Fruit fly (Drosophila melanogaster) whole organism, embryonic: ENCODE results near the gene CG1024.
A peak's percentile ranks its signal among the peaks of the same experiment; 100 is the strongest.

Experiments used
- Ada2b ChIP-seq: fragments of 200-800 bp; sonication (Bioruptor generic); IDR thresholded peaks from 2 replicates; pipeline ENCODE4 v1.3.6; 2022; ENCODE audit warnings: missing biosample characterization, missing genetic modification characterization
- Adf1 ChIP-seq: fragments of 200-800 bp; sonication (Bioruptor generic); IDR thresholded peaks from 2 replicates; pipeline ENCODE4 v1.3.6; 2022; ENCODE audit warnings: missing biosample characterization, missing genetic modification characterization
- Atf3 ChIP-seq: fragments of 200-800 bp; sonication (Bioruptor generic); optimal IDR thresholded peaks from 3 replicates; lab custom pipeline; 2016; ENCODE audit warnings: missing biosample characterization, missing genetic modification characterization
- CG10321 ChIP-seq: fragments of 200-800 bp; sonication (Bioruptor generic); IDR thresholded peaks from 2 replicates; pipeline ENCODE4 v1.3.6; 2022; ENCODE audit warnings: missing biosample characterization, missing genetic modification characterization
- CG12104 ChIP-seq: fragments of 200-800 bp; sonication (Bioruptor generic); optimal IDR thresholded peaks from 3 replicates; lab custom pipeline; 2016; ENCODE audit warnings: missing biosample characterization, missing genetic modification characterization
- CG1233 ChIP-seq: fragments of 200-800 bp; sonication (Bioruptor generic); optimal IDR thresholded peaks from 4 replicates; lab custom pipeline; 2018; ENCODE audit warnings: missing biosample characterization, mild to moderate bottlenecking, missing genetic modification characterization
- CG12659 ChIP-seq: fragments of 200-800 bp; sonication (Bioruptor generic); optimal IDR thresholded peaks from 3 replicates; lab custom pipeline; 2017; ENCODE audit warnings: mild to moderate bottlenecking, missing biosample characterization, missing genetic modification reagents, missing genetic modification characterization
- CG1529 ChIP-seq: fragments of 200-800 bp; sonication (Bioruptor generic); optimal IDR thresholded peaks from 3 replicates; lab custom pipeline; 2018; ENCODE audit warnings: missing biosample characterization, missing genetic modification characterization
- CG15601 ChIP-seq: fragments of 200-800 bp; sonication (Bioruptor generic); optimal IDR thresholded peaks from 3 replicates; lab custom pipeline; 2019; ENCODE audit warnings: missing biosample characterization, mild to moderate bottlenecking, missing genetic modification characterization, moderate library complexity
- CG16779 ChIP-seq: fragments of 200-800 bp; sonication (Bioruptor generic); IDR thresholded peaks from 2 replicates; pipeline ENCODE4 v1.3.6; 2022; ENCODE audit warnings: missing biosample characterization, missing genetic modification characterization
- CG16863 ChIP-seq: fragments of 200-800 bp; sonication (Bioruptor generic); optimal IDR thresholded peaks from 3 replicates; lab custom pipeline; 2016; ENCODE audit warnings: missing biosample characterization, missing genetic modification characterization
- CG17802 ChIP-seq: fragments of 200-800 bp; sonication (Bioruptor generic); optimal IDR thresholded peaks from 2 replicates; lab custom pipeline; 2018; ENCODE audit warnings: missing biosample characterization, mild to moderate bottlenecking, missing genetic modification characterization, moderate library complexity
- CG17912 ChIP-seq: fragments of 200-800 bp; sonication (Bioruptor generic); optimal IDR thresholded peaks from 2 replicates; lab custom pipeline; 2018; ENCODE audit warnings: missing biosample characterization, mild to moderate bottlenecking, missing genetic modification characterization
- CG34376 ChIP-seq: fragments of 200-800 bp; sonication (Bioruptor generic); optimal IDR thresholded peaks from 2 replicates; lab custom pipeline; 2018; ENCODE audit warnings: missing biosample characterization, mild to moderate bottlenecking, missing genetic modification characterization
- CG3995 ChIP-seq: fragments of 200-800 bp; sonication (Bioruptor generic); optimal IDR thresholded peaks from 3 replicates; lab custom pipeline; 2016; ENCODE audit warnings: missing biosample characterization, missing genetic modification characterization
- CG6689 ChIP-seq: fragments of 200-800 bp; sonication (Bioruptor generic); IDR thresholded peaks from 2 replicates; pipeline ENCODE4 v1.3.6; 2022; ENCODE audit warnings: missing biosample characterization, missing genetic modification characterization
- CG7963 ChIP-seq: fragments of 200-800 bp; sonication (Bioruptor generic); IDR thresholded peaks from 3 replicates; pipeline ENCODE4 v1.3.6; 2022; ENCODE audit warnings: missing biosample characterization, missing genetic modification characterization; ENCODE audit not compliant: partially characterized antibody
- CG8359 ChIP-seq: fragments of 200-800 bp; sonication (Bioruptor generic); optimal IDR thresholded peaks from 2 replicates; lab custom pipeline; 2017; ENCODE audit warnings: missing biosample characterization, mild to moderate bottlenecking, missing genetic modification characterization, borderline replicate concordance
- CG8478 ChIP-seq: fragments of >200 bp; optimal IDR thresholded peaks from 2 replicates; lab custom pipeline; 2018
- CG9437 ChIP-seq: fragments of 200-800 bp; sonication (Bioruptor generic); optimal IDR thresholded peaks from 2 replicates; lab custom pipeline; 2018; ENCODE audit warnings: missing biosample characterization, mild to moderate bottlenecking, missing genetic modification characterization
- CG9609 ChIP-seq: fragments of 200-800 bp; sonication (Bioruptor generic); optimal IDR thresholded peaks from 3 replicates; lab custom pipeline; 2016; ENCODE audit warnings: missing biosample characterization, missing genetic modification characterization
- Chrac-16 ChIP-seq: fragments of 200-800 bp; sonication (Bioruptor generic); optimal IDR thresholded peaks from 3 replicates; lab custom pipeline; 2016; ENCODE audit warnings: missing biosample characterization, missing genetic modification characterization
- CrebB ChIP-seq: fragments of 200-800 bp; sonication (Bioruptor generic); optimal IDR thresholded peaks from 3 replicates; lab custom pipeline; 2018; ENCODE audit warnings: missing biosample characterization, mild to moderate bottlenecking, missing genetic modification characterization
- Ets97D ChIP-seq: fragments of 200-800 bp; sonication (Bioruptor generic); optimal IDR thresholded peaks from 3 replicates; lab custom pipeline; 2016; ENCODE audit warnings: missing biosample characterization, missing genetic modification characterization
- Fer2 ChIP-seq: fragments of 200-800 bp; sonication (Bioruptor generic); optimal IDR thresholded peaks from 2 replicates; lab custom pipeline; 2018; ENCODE audit warnings: missing biosample characterization, mild to moderate bottlenecking, missing genetic modification characterization, moderate library complexity
- Gug ChIP-seq: fragments of 200-800 bp; sonication (Bioruptor generic); IDR thresholded peaks from 4 replicates; pipeline ENCODE4 v1.3.6; 2022; ENCODE audit warnings: missing biosample characterization, missing genetic modification characterization
- H15 ChIP-seq: fragments of 200-800 bp; sonication (Bioruptor generic); IDR thresholded peaks from 3 replicates; pipeline ENCODE4 v1.3.6; 2022; ENCODE audit warnings: missing biosample characterization, missing genetic modification characterization
- HmgD ChIP-seq: fragments of 200-800 bp; sonication (Bioruptor generic); optimal IDR thresholded peaks from 3 replicates; lab custom pipeline; 2016; ENCODE audit warnings: missing biosample characterization, missing genetic modification characterization
- HmgZ ChIP-seq: fragments of 200-800 bp; sonication (Bioruptor generic); optimal IDR thresholded peaks from 2 replicates; lab custom pipeline; 2018; ENCODE audit warnings: missing biosample characterization, mild to moderate bottlenecking, missing genetic modification characterization
- Hmr ChIP-seq: fragments of 200-800 bp; sonication (Bioruptor generic); optimal IDR thresholded peaks from 3 replicates; lab custom pipeline; 2017; ENCODE audit warnings: mild to moderate bottlenecking, missing biosample characterization, missing genetic modification reagents, missing genetic modification characterization
- Jarid2 ChIP-seq: fragments of 200-800 bp; sonication (Bioruptor generic); optimal IDR thresholded peaks from 3 replicates; lab custom pipeline; 2017; ENCODE audit warnings: mild to moderate bottlenecking, missing biosample characterization, missing genetic modification reagents, missing genetic modification characterization
- MBD-R2 ChIP-seq: fragments of 200-800 bp; sonication (Bioruptor generic); IDR thresholded peaks from 2 replicates; pipeline ENCODE4 v1.3.6; 2022; ENCODE audit warnings: missing biosample characterization, missing genetic modification characterization
- NK7.1 ChIP-seq: fragments of 200-800 bp; sonication (Bioruptor generic); optimal IDR thresholded peaks from 3 replicates; lab custom pipeline; 2016; ENCODE audit warnings: missing biosample characterization, missing genetic modification characterization
- Opbp ChIP-seq: fragments of 200-800 bp; sonication (Bioruptor generic); IDR thresholded peaks from 3 replicates; pipeline ENCODE4 v1.3.6; 2022; ENCODE audit warnings: missing biosample characterization, missing genetic modification characterization; ENCODE audit not compliant: partially characterized antibody
- ac ChIP-seq: fragments of 200-800 bp; sonication (Bioruptor generic); optimal IDR thresholded peaks from 3 replicates; lab custom pipeline; 2017; ENCODE audit warnings: missing biosample characterization, mild to moderate bottlenecking, missing genetic modification characterization
- ap ChIP-seq: fragments of 200-800 bp; sonication (Bioruptor generic); IDR thresholded peaks from 2 replicates; pipeline ENCODE4 v1.3.6; 2022; ENCODE audit warnings: missing biosample characterization, missing genetic modification characterization
- ash1 ChIP-seq: fragments of 200-800 bp; sonication (Bioruptor generic); optimal IDR thresholded peaks from 2 replicates; lab custom pipeline; 2018; ENCODE audit warnings: missing biosample characterization, mild to moderate bottlenecking, missing genetic modification characterization
- az2 ChIP-seq: fragments of 200-800 bp; sonication (Bioruptor generic); optimal IDR thresholded peaks from 3 replicates; lab custom pipeline; 2016; ENCODE audit warnings: missing biosample characterization, missing genetic modification characterization
- dm ChIP-seq: fragments of 200-800 bp; sonication (Bioruptor generic); optimal IDR thresholded peaks from 3 replicates; lab custom pipeline; 2016; ENCODE audit warnings: missing biosample characterization, missing genetic modification characterization
- gcm ChIP-seq: fragments of 200-800 bp; sonication (Bioruptor generic); optimal IDR thresholded peaks from 2 replicates; lab custom pipeline; 2019; ENCODE audit warnings: missing biosample characterization, mild to moderate bottlenecking, missing genetic modification characterization, moderate library complexity
- hb ChIP-seq: fragments of 200-800 bp; sonication (Bioruptor generic); IDR thresholded peaks from 3 replicates; pipeline ENCODE4 v1.3.6; 2022; ENCODE audit warnings: missing biosample characterization, missing genetic modification characterization; ENCODE audit not compliant: partially characterized antibody
- hkb ChIP-seq, 2 experiments: fragments of 200-800 bp in 1 of 2; fragments of >200 bp in 1 of 2; sonication (Bioruptor generic) in 1 of 2; IDR thresholded peaks in 1 of 2; optimal IDR thresholded peaks in 1 of 2; 2 replicates each; pipeline versions ENCODE4 v1.3.6 to Lab custom; 2017 to 2022; ENCODE audit warnings: missing biosample characterization in 1 of 2, missing genetic modification characterization in 1 of 2
- lbe ChIP-seq: fragments of 200-800 bp; sonication (Bioruptor generic); optimal IDR thresholded peaks from 2 replicates; lab custom pipeline; 2016; ENCODE audit warnings: missing biosample characterization, mild to moderate bottlenecking, missing genetic modification characterization
- lov ChIP-seq, 2 experiments: fragments of 200-800 bp in 1 of 2; fragments of >200 bp in 1 of 2; sonication (Bioruptor generic) in 1 of 2; IDR thresholded peaks in 1 of 2; optimal IDR thresholded peaks in 1 of 2; 2 replicates in 1 of 2; 3 replicates in 1 of 2; pipeline versions ENCODE4 v1.3.6 to Lab custom; 2017 to 2022; ENCODE audit warnings: missing biosample characterization in 1 of 2, missing genetic modification characterization in 1 of 2
- nau ChIP-seq: fragments of 200-800 bp; sonication (Bioruptor generic); optimal IDR thresholded peaks from 3 replicates; lab custom pipeline; 2017; ENCODE audit warnings: missing biosample characterization, mild to moderate bottlenecking, missing genetic modification characterization, missing genetic modification reagents
- p53 ChIP-seq: fragments of 200-800 bp; sonication (Bioruptor generic); optimal IDR thresholded peaks from 2 replicates; lab custom pipeline; 2016; ENCODE audit warnings: missing biosample characterization, missing genetic modification characterization
- phol ChIP-seq: fragments of 200-800 bp; sonication (Bioruptor generic); optimal IDR thresholded peaks from 3 replicates; lab custom pipeline; 2018; ENCODE audit warnings: missing biosample characterization, mild to moderate bottlenecking, missing genetic modification characterization, moderate library complexity
- sna ChIP-seq: fragments of 200-800 bp; sonication (Bioruptor generic); IDR thresholded peaks from 2 replicates; pipeline ENCODE4 v1.3.6; 2022; ENCODE audit warnings: missing biosample characterization, missing genetic modification characterization; ENCODE audit not compliant: partially characterized antibody
- stc ChIP-seq: fragments of 200-800 bp; sonication (Bioruptor generic); IDR thresholded peaks from 2 replicates; pipeline ENCODE4 v1.3.6; 2022; ENCODE audit warnings: missing biosample characterization, missing genetic modification characterization
- trh ChIP-seq: fragments of 200-800 bp; sonication (Bioruptor generic); optimal IDR thresholded peaks from 2 replicates; lab custom pipeline; 2016; ENCODE audit warnings: missing biosample characterization, missing genetic modification characterization

CG1024 gene

DNA sequence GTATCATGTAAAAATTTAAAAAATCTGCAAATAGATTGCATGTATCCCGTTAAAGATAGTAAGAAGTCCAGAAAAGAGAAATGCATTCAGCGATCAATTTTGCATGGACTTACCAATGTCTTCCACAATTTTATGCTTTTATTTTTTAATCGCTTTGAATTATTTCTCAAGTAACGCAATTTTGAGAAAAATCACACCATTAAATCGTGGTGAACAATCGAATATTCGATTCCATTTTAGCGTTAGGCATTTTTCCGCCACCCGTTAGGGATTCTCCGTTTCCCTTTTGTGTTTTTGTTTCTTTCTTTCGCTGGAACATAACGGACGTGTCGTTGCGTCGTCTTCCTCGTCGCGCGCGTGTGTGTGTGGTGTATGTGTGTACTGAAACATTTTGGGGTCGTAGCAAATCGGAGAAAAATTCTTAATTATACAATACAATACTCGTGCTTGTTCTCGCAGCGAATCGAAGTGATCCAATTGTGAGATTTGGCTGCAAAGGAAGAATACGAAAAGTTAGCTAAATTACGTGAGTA, 26.5 kb upstream of the CG1024 start, which contains the start of gene gpp (continued):
- TF ChIP-seq H15 (GFP tag; lab: Robert Waterston, UW): no peak
- TF ChIP-seq lov (optimal IDR thresholded peaks at IDR 0.05; lab: Kevin White, UChicago): no peak
- no peak for TF ChIP-seq lov (GFP tag; IDR thresholded peaks at IDR 0.05; lab: Robert Waterston, UW)
- no peak for TF ChIP-seq CG17802 (tag; lab: Kevin White, UChicago)
- TF ChIP-seq dm: no peak
- no peak for TF ChIP-seq az2 (GFP tag; lab: Kevin White, UChicago)
- TF ChIP-seq Opbp (GFP tag; lab: Robert Waterston, UW): no peak
- TF ChIP-seq Hmr: peak; percentile 12
- no peak for TF ChIP-seq CG6689 (GFP tag; lab: Robert Waterston, UW)
- TF ChIP-seq Gug (GFP tag; lab: Robert Waterston, UW): no peak
- peak; percentile 32 for TF ChIP-seq HmgZ
- no peak for TF ChIP-seq Ada2b
- TF ChIP-seq hb (GFP tag; lab: Robert Waterston, UW): no peak
- TF ChIP-seq Adf1 (GFP tag; lab: Robert Waterston, UW): no peak
- peak; percentile 23 for TF ChIP-seq CG9437 (GFP tag; lab: Kevin White, UChicago)
- TF ChIP-seq CG15601 (tag; lab: Kevin White, UChicago): no peak
- no peak for TF ChIP-seq CG10321 (GFP tag; lab: Robert Waterston, UW)
- TF ChIP-seq CG16779 (GFP tag; lab: Robert Waterston, UW): no peak
- no peak for TF ChIP-seq CG8478 (lab: Kevin White, UChicago)
- TF ChIP-seq Ets97D (GFP tag; lab: Kevin White, UChicago): peak; percentile 66
- TF ChIP-seq CG1529 (GFP tag; lab: Kevin White, UChicago): no peak
- TF ChIP-seq gcm (GFP tag; lab: Kevin White, UChicago): no peak
- TF ChIP-seq Atf3: no peak
- no peak for TF ChIP-seq trh (GFP tag; lab: Kevin White, UChicago)
- no peak for TF ChIP-seq CG8359 (GFP tag; lab: Kevin White, UChicago)
- peak; percentile 55 for TF ChIP-seq CG12659 (GFP tag; lab: Kevin White, UChicago)
- TF ChIP-seq Fer2 (tag; lab: Kevin White, UChicago): no peak
- no peak for TF ChIP-seq sna (GFP tag; lab: Robert Waterston, UW)
- peak; percentile 18 for TF ChIP-seq CG12104
- TF ChIP-seq CG3995 (GFP tag; lab: Kevin White, UChicago): peak; percentile 97
- peak; percentile 18 for TF ChIP-seq HmgD
- TF ChIP-seq ap: no peak
- no peak for TF ChIP-seq stc (GFP tag; lab: Robert Waterston, UW)
- TF ChIP-seq Chrac-16 (GFP tag; lab: Kevin White, UChicago): no peak
- TF ChIP-seq hkb (optimal IDR thresholded peaks at IDR 0.05; lab: Kevin White, UChicago): no peak
- TF ChIP-seq hkb (GFP tag; IDR thresholded peaks at IDR 0.05; lab: Robert Waterston, UW): no peak
- no peak for TF ChIP-seq CG1233
- TF ChIP-seq CrebB: no peak
- no peak for TF ChIP-seq lbe (GFP tag; lab: Kevin White, UChicago)
- peak; percentile 39 for TF ChIP-seq CG34376 (GFP tag; lab: Kevin White, UChicago)
- no peak for TF ChIP-seq CG9609 (GFP tag; lab: Kevin White, UChicago)
- no peak for TF ChIP-seq CG7963 (GFP tag; lab: Robert Waterston, UW)
- no peak for TF ChIP-seq NK7.1 (GFP tag; lab: Kevin White, UChicago)
- peak; percentile 21 for TF ChIP-seq nau (GFP tag; lab: Kevin White, UChicago)
- peak; percentile 32 for TF ChIP-seq CG17912 (GFP tag; lab: Kevin White, UChicago)
- no peak for TF ChIP-seq CG16863 (GFP tag; lab: Kevin White, UChicago)
- peak; percentile 20 for TF ChIP-seq ash1
- peak; percentile 92 for TF ChIP-seq Jarid2 (GFP tag; lab: Kevin White, UChicago)
- no peak for TF ChIP-seq p53 (GFP tag; lab: Kevin White, UChicago)
- no peak for TF ChIP-seq ac (GFP tag; lab: Kevin White, UChicago)
- TF ChIP-seq phol (tag; lab: Kevin White, UChicago): peak; percentile 2
- TF ChIP-seq MBD-R2 (GFP tag; lab: Robert Waterston, UW): no peak
